Fruit fly (Drosophila melanogaster) whole organism, embryonic: ENCODE results near the gene CycB3.

Experiments used
- Abd-B ChIP-seq: fragments of 200-800 bp; sonication (Bioruptor generic); optimal IDR thresholded peaks from 2 replicates; lab custom pipeline; 2018; ENCODE audit warnings: missing biosample characterization, mild to moderate bottlenecking, missing genetic modification characterization, moderate library complexity
- CG10147 ChIP-seq: fragments of 200-800 bp; sonication (Bioruptor generic); optimal IDR thresholded peaks from 2 replicates; lab custom pipeline; 2019; ENCODE audit warnings: missing biosample characterization, mild to moderate bottlenecking, missing genetic modification characterization, moderate library complexity
- CG10321 ChIP-seq: fragments of 200-800 bp; sonication (Bioruptor generic); IDR thresholded peaks from 2 replicates; pipeline ENCODE4 v1.3.6; 2022; ENCODE audit warnings: missing biosample characterization, missing genetic modification characterization
- CG11247 ChIP-seq: fragments of 200-800 bp; sonication (Bioruptor generic); IDR thresholded peaks from 2 replicates; pipeline ENCODE4 v1.3.6; 2022; ENCODE audit warnings: missing biosample characterization, missing genetic modification characterization
- CG12391 ChIP-seq: fragments of 200-800 bp; sonication (Bioruptor generic); optimal IDR thresholded peaks from 3 replicates; lab custom pipeline; 2018; ENCODE audit warnings: missing biosample characterization, mild to moderate bottlenecking, missing genetic modification characterization, moderate library complexity
- CG13424 ChIP-seq: fragments of 200-800 bp; sonication (Bioruptor generic); optimal IDR thresholded peaks from 2 replicates; lab custom pipeline; 2019; ENCODE audit warnings: missing biosample characterization, mild to moderate bottlenecking, missing genetic modification characterization, moderate library complexity
- CG14710 ChIP-seq: fragments of 200-800 bp; sonication (Bioruptor generic); optimal IDR thresholded peaks from 3 replicates; lab custom pipeline; 2019; ENCODE audit warnings: missing biosample characterization, mild to moderate bottlenecking, missing genetic modification characterization, moderate library complexity
- CG1647 ChIP-seq: fragments of 200-800 bp; sonication (Bioruptor generic); optimal IDR thresholded peaks from 3 replicates; lab custom pipeline; 2016; ENCODE audit warnings: missing biosample characterization, missing genetic modification characterization
- CG17385 ChIP-seq: fragments of 200-800 bp; sonication (Bioruptor generic); optimal IDR thresholded peaks from 3 replicates; lab custom pipeline; 2018; ENCODE audit warnings: missing biosample characterization, mild to moderate bottlenecking, missing genetic modification characterization
- CG17612 ChIP-seq: fragments of 200-800 bp; sonication (Bioruptor generic); IDR thresholded peaks from 2 replicates; pipeline ENCODE4 v1.3.6; 2022; ENCODE audit warnings: missing biosample characterization, missing genetic modification characterization
- CG18011 ChIP-seq: fragments of 200-800 bp; sonication (Bioruptor generic); optimal IDR thresholded peaks from 2 replicates; lab custom pipeline; 2017; ENCODE audit warnings: missing biosample characterization, missing genetic modification characterization, mild to moderate bottlenecking, moderate library complexity, missing genotype
- CG18619 ChIP-seq: fragments of 200-800 bp; sonication (Bioruptor generic); optimal IDR thresholded peaks from 3 replicates; lab custom pipeline; 2017; ENCODE audit warnings: missing biosample characterization, mild to moderate bottlenecking, missing genetic modification characterization
- CG2202 ChIP-seq: fragments of 200-800 bp; sonication (Bioruptor generic); optimal IDR thresholded peaks from 2 replicates; lab custom pipeline; 2018; ENCODE audit warnings: missing biosample characterization, mild to moderate bottlenecking, missing genetic modification characterization
- CG32772 ChIP-seq: fragments of 200-800 bp; sonication (Bioruptor generic); IDR thresholded peaks from 2 replicates; pipeline ENCODE4 v1.3.6; 2022; ENCODE audit warnings: missing biosample characterization, missing genetic modification characterization
- CG34224 ChIP-seq: fragments of 200-800 bp; sonication (Bioruptor generic); IDR thresholded peaks from 3 replicates; pipeline ENCODE4 v1.3.6; 2022; ENCODE audit warnings: missing biosample characterization, missing genetic modification characterization; ENCODE audit not compliant: partially characterized antibody
- CG42726 ChIP-seq: fragments of 200-800 bp; sonication (Bioruptor generic); IDR thresholded peaks from 2 replicates; pipeline ENCODE4 v1.3.6; 2022; ENCODE audit warnings: missing biosample characterization, missing genetic modification characterization; ENCODE audit not compliant: partially characterized antibody
- CG4707 ChIP-seq: fragments of 200-800 bp; sonication (Bioruptor generic); optimal IDR thresholded peaks from 2 replicates; lab custom pipeline; 2018; ENCODE audit warnings: missing biosample characterization, mild to moderate bottlenecking, missing genetic modification characterization, moderate library complexity
- CG7556 ChIP-seq: fragments of 200-800 bp; sonication (Bioruptor generic); optimal IDR thresholded peaks from 2 replicates; lab custom pipeline; 2017; ENCODE audit warnings: missing biosample characterization, mild to moderate bottlenecking, missing genetic modification characterization
- CG7839 ChIP-seq: fragments of 200-800 bp; sonication (Bioruptor generic); optimal IDR thresholded peaks from 3 replicates; lab custom pipeline; 2018; ENCODE audit warnings: missing biosample characterization, mild to moderate bottlenecking, missing genetic modification characterization, moderate library complexity
- CG8281 ChIP-seq: fragments of 200-800 bp; sonication (Bioruptor generic); optimal IDR thresholded peaks from 2 replicates; lab custom pipeline; 2018; ENCODE audit warnings: missing biosample characterization, mild to moderate bottlenecking, missing genetic modification characterization, moderate library complexity
- CTCF ChIP-seq: fragments of 200-800 bp; sonication (Bioruptor generic); optimal IDR thresholded peaks from 2 replicates; lab custom pipeline; 2017; ENCODE audit warnings: missing biosample characterization, mild to moderate bottlenecking, missing genetic modification characterization, moderate library complexity
- CrebB ChIP-seq: fragments of 200-800 bp; sonication (Bioruptor generic); optimal IDR thresholded peaks from 3 replicates; lab custom pipeline; 2018; ENCODE audit warnings: missing biosample characterization, mild to moderate bottlenecking, missing genetic modification characterization
- Elba2 ChIP-seq: fragments of 200-800 bp; sonication (Bioruptor generic); optimal IDR thresholded peaks from 3 replicates; lab custom pipeline; 2016; ENCODE audit warnings: missing biosample characterization, missing genetic modification characterization
- Fer3 ChIP-seq: fragments of 200-800 bp; sonication (Bioruptor generic); optimal IDR thresholded peaks from 2 replicates; lab custom pipeline; 2018; ENCODE audit warnings: missing biosample characterization, mild to moderate bottlenecking, missing genetic modification characterization, moderate library complexity
- HHEX ChIP-seq: fragments of 200-800 bp; sonication (Bioruptor generic); optimal IDR thresholded peaks from 3 replicates; lab custom pipeline; 2017; ENCODE audit warnings: missing biosample characterization, mild to moderate bottlenecking, missing genetic modification characterization, missing genetic modification reagents
- Hmx ChIP-seq: fragments of 200-800 bp; sonication (Bioruptor generic); optimal IDR thresholded peaks from 2 replicates; lab custom pipeline; 2016; ENCODE audit warnings: missing biosample characterization, missing genetic modification characterization
- Neu2 ChIP-seq: fragments of 200-800 bp; sonication (Bioruptor generic); optimal IDR thresholded peaks from 3 replicates; lab custom pipeline; 2016; ENCODE audit warnings: missing biosample characterization, missing genetic modification characterization, borderline replicate concordance
- Six4 ChIP-seq: fragments of 200-800 bp; sonication (Bioruptor generic); optimal IDR thresholded peaks from 2 replicates; lab custom pipeline; 2016; ENCODE audit warnings: missing biosample characterization, missing genetic modification characterization
- ap ChIP-seq: fragments of 200-800 bp; sonication (Bioruptor generic); IDR thresholded peaks from 2 replicates; pipeline ENCODE4 v1.3.6; 2022; ENCODE audit warnings: missing biosample characterization, missing genetic modification characterization
- br ChIP-seq: fragments of >200 bp; optimal IDR thresholded peaks from 2 replicates; lab custom pipeline; 2017
- ci ChIP-seq: fragments of 200-800 bp; sonication (Bioruptor generic); IDR thresholded peaks from 3 replicates; pipeline ENCODE4 v1.3.6; 2022; ENCODE audit warnings: missing biosample characterization, missing genetic modification characterization
- dpn ChIP-seq, 2 experiments: fragments of 200-800 bp; sonication (Bioruptor generic); optimal IDR thresholded peaks; 3 replicates each; lab custom pipeline; 2016; ENCODE audit warnings: missing biosample characterization in 2 of 2, missing genetic modification characterization in 2 of 2
- emc ChIP-seq: fragments of 200-800 bp; sonication (Bioruptor generic); optimal IDR thresholded peaks from 2 replicates; lab custom pipeline; 2016; ENCODE audit warnings: missing biosample characterization, missing genetic modification characterization
- fd64A ChIP-seq: fragments of 200-800 bp; sonication (Bioruptor generic); optimal IDR thresholded peaks from 3 replicates; lab custom pipeline; 2018; ENCODE audit warnings: missing biosample characterization, mild to moderate bottlenecking, missing genetic modification characterization
- gcm ChIP-seq: fragments of 200-800 bp; sonication (Bioruptor generic); optimal IDR thresholded peaks from 2 replicates; lab custom pipeline; 2019; ENCODE audit warnings: missing biosample characterization, mild to moderate bottlenecking, missing genetic modification characterization, moderate library complexity
- gfzf ChIP-seq: fragments of 200-800 bp; sonication (Bioruptor generic); optimal IDR thresholded peaks from 2 replicates; lab custom pipeline; 2016; ENCODE audit warnings: missing biosample characterization, mild to moderate bottlenecking, missing genetic modification characterization, moderate library complexity
- jumu ChIP-seq: fragments of 200-800 bp; sonication (Bioruptor generic); optimal IDR thresholded peaks from 3 replicates; lab custom pipeline; 2016; ENCODE audit warnings: missing biosample characterization, missing genetic modification characterization
- kah ChIP-seq: fragments of 200-800 bp; sonication (Bioruptor generic); optimal IDR thresholded peaks from 2 replicates; lab custom pipeline; 2018; ENCODE audit warnings: missing biosample characterization, mild to moderate bottlenecking, missing genetic modification characterization
- knrl ChIP-seq: fragments of 200-800 bp; sonication (Bioruptor generic); IDR thresholded peaks from 3 replicates; pipeline ENCODE4 v1.3.6; 2022; ENCODE audit warnings: missing biosample characterization, missing genetic modification characterization; ENCODE audit not compliant: partially characterized antibody
- luna ChIP-seq: fragments of 200-800 bp; sonication (Bioruptor generic); optimal IDR thresholded peaks from 2 replicates; lab custom pipeline; 2016; ENCODE audit warnings: missing biosample characterization, missing genetic modification characterization
- nerfin-2 ChIP-seq: fragments of 200-800 bp; sonication (Bioruptor generic); IDR thresholded peaks from 2 replicates; pipeline ENCODE4 v1.3.6; 2022; ENCODE audit warnings: missing biosample characterization, missing genetic modification characterization; ENCODE audit not compliant: partially characterized antibody
- oc ChIP-seq: fragments of 200-800 bp; sonication (Bioruptor generic); optimal IDR thresholded peaks from 2 replicates; lab custom pipeline; 2018; ENCODE audit warnings: missing biosample characterization, mild to moderate bottlenecking, missing genetic modification characterization, moderate library complexity
- pnt ChIP-seq: fragments of 200-800 bp; sonication (Bioruptor generic); optimal IDR thresholded peaks from 3 replicates; lab custom pipeline; 2016; ENCODE audit warnings: missing biosample characterization, missing genetic modification characterization
- ranshi ChIP-seq: fragments of 200-800 bp; sonication (Bioruptor generic); IDR thresholded peaks from 2 replicates; pipeline ENCODE4 v1.3.6; 2022; ENCODE audit warnings: missing biosample characterization, missing genetic modification characterization
- rib ChIP-seq: fragments of 200-800 bp; sonication (Bioruptor generic); IDR thresholded peaks from 2 replicates; pipeline ENCODE4 v1.3.6; 2022; ENCODE audit warnings: missing biosample characterization, missing genetic modification characterization
- slbo ChIP-seq: fragments of 200-800 bp; sonication (Bioruptor generic); IDR thresholded peaks from 2 replicates; pipeline ENCODE4 v1.3.6; 2022; ENCODE audit warnings: missing biosample characterization, missing genetic modification characterization
- sr ChIP-seq: fragments of 200-800 bp; sonication (Bioruptor generic); IDR thresholded peaks from 3 replicates; pipeline ENCODE4 v1.3.6; 2022; ENCODE audit warnings: missing biosample characterization, missing genetic modification characterization
- sug ChIP-seq: fragments of 200-800 bp; optimal IDR thresholded peaks from 2 replicates; lab custom pipeline; 2019; ENCODE audit warnings: missing biosample characterization, mild to moderate bottlenecking, missing genetic modification characterization, moderate library complexity
- toy ChIP-seq: fragments of 200-800 bp; sonication (Bioruptor generic); IDR thresholded peaks from 2 replicates; pipeline ENCODE4 v1.3.6; 2022; ENCODE audit warnings: missing biosample characterization, missing genetic modification characterization
- tx ChIP-seq: fragments of 200-800 bp; sonication (Bioruptor generic); optimal IDR thresholded peaks from 2 replicates; lab custom pipeline; 2016; ENCODE audit warnings: missing biosample characterization, missing genetic modification characterization

The CycB3 gene

dm6 chr3R:24893320-24893955 lies 22.8 kb upstream of the CycB3 start (continued):
- peak; percentile 87 for TF ChIP-seq CG12391
- TF ChIP-seq CG8281, result peak; percentile 58
- TF ChIP-seq CG32772 (GFP tag; lab: Robert Waterston, UW), result peak; percentile 34
- TF ChIP-seq CG10321 (GFP tag; lab: Robert Waterston, UW), result peak; percentile 16; the same call in 1 of the 2 replicates
- TF ChIP-seq oc (tag; lab: Kevin White, UChicago), result peak; percentile 63
- no peak for TF ChIP-seq Elba2
- no peak for TF ChIP-seq jumu
- no peak for TF ChIP-seq CG18011 (GFP tag; lab: Kevin White, UChicago)
- TF ChIP-seq slbo (GFP tag; lab: Robert Waterston, UW), result peak; percentile 73
- peak; percentile 68 for TF ChIP-seq Fer3
- peak; percentile 83 for TF ChIP-seq Abd-B (GFP tag; lab: Kevin White, UChicago)
- TF ChIP-seq rib (GFP tag; lab: Robert Waterston, UW), result no peak
- TF ChIP-seq CG13424 (tag; lab: Kevin White, UChicago), result peak; percentile 88
- TF ChIP-seq gcm (GFP tag; lab: Kevin White, UChicago), result peak; percentile 88
- no peak for TF ChIP-seq sr (GFP tag; lab: Robert Waterston, UW)
- TF ChIP-seq Neu2 (GFP tag; lab: Kevin White, UChicago), result no peak
- TF ChIP-seq CG2202, result peak; percentile 47
- TF ChIP-seq emc (GFP tag; lab: Kevin White, UChicago), result no peak
- TF ChIP-seq CG17385 (GFP tag; lab: Kevin White, UChicago), result peak; percentile 74
- no peak for TF ChIP-seq ci
- TF ChIP-seq luna (GFP tag; lab: Kevin White, UChicago), result no peak
- TF ChIP-seq CG17612 (GFP tag; lab: Robert Waterston, UW), result no peak
- TF ChIP-seq toy (GFP tag; lab: Robert Waterston, UW), result no peak
- peak; percentile 60; the same call in 1 of the 2 replicates for TF ChIP-seq ap (GFP tag; lab: Robert Waterston, UW)
- TF ChIP-seq tx (GFP tag; lab: Kevin White, UChicago), result no peak
- 0 out of 2 replicates have a peak, but pooled peaks have one; percentile 14 for TF ChIP-seq CG11247
- peak; percentile 61 for TF ChIP-seq CrebB (tag; lab: Kevin White, UChicago)
- peak; percentile 94 for TF ChIP-seq CG14710 (tag; lab: Kevin White, UChicago)
- TF ChIP-seq pnt (GFP tag; lab: Kevin White, UChicago), result peak; percentile 12
- no peak for TF ChIP-seq Hmx (GFP tag; lab: Kevin White, UChicago)
- peak; percentile 71 for TF ChIP-seq Six4 (GFP tag; lab: Kevin White, UChicago)
- no peak for TF ChIP-seq CTCF
- no peak for TF ChIP-seq CG42726 (GFP tag; lab: Robert Waterston, UW)
- peak in 1 of 2 experiments; percentile 58 for TF ChIP-seq dpn (GFP tag; optimal IDR thresholded peaks at IDR 0.05; lab: Kevin White, UChicago)
- TF ChIP-seq br (lab: Kevin White, UChicago), result no peak
- TF ChIP-seq CG1647 (GFP tag; lab: Kevin White, UChicago), result no peak
- TF ChIP-seq HHEX, result peak; percentile 73
- no peak for TF ChIP-seq nerfin-2 (GFP tag; lab: Robert Waterston, UW)
- TF ChIP-seq CG7839, result peak; percentile 92
- TF ChIP-seq ranshi (GFP tag; lab: Robert Waterston, UW), result peak; percentile 32; the same call in 1 of the 2 replicates
- peak; percentile 53 for TF ChIP-seq kah (GFP tag; lab: Kevin White, UChicago)
- TF ChIP-seq fd64A (GFP tag; lab: Kevin White, UChicago), result no peak
- TF ChIP-seq knrl, result no peak
- peak; percentile 67 for TF ChIP-seq CG18619 (GFP tag; lab: Kevin White, UChicago)
- TF ChIP-seq CG10147 (GFP tag; lab: Kevin White, UChicago), result peak; percentile 85
- TF ChIP-seq sug, result no peak
- peak; percentile 91 for TF ChIP-seq CG7556 (GFP tag; lab: Kevin White, UChicago)
- no peak for TF ChIP-seq CG4707
- TF ChIP-seq gfzf, result no peak
- TF ChIP-seq CG34224 (GFP tag; lab: Robert Waterston, UW), result no peak
